Fruit fly (Drosophila melanogaster): ENCODE data around the gene lin-52.

DNA sequence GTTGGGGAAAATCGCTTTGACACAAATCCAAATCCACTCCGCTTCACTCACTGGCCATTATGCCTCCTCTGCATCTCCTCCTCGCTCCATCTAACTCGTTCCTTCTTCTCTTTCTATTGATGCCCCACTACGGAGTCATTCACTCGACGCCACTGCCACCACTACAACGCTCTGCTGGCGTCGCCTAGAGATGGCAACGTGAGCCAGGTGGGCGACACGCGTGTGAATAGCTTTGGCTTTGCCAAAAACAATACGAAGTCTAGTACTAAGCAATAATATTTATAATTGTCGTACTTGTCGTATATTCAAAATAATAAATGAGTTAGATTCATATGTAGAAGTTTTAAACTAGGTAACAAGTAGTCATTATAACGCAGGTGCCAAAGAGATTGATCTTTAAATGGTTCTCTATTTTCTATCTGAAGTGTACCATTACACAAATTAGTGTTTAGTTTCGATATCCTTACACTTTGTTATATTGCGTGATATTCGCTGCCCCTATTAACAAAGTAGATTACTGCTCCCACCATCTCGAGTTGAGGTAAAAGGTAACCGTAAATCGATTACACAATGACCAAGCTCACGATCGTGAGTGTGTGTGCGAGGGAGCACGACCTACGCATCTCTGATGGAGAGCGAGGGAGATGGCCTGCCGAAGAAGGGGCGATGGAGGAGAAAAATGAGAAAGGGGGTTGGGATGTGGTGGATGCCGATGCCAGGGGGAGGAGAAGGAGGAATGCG is 9.6 kb downstream of the lin-52 start:
- no peak for TF ChIP-seq CG8478 (optimal IDR thresholded peaks at IDR 0.05)
- no peak for TF ChIP-seq CTCF (optimal IDR thresholded peaks at IDR 0.05)

Measured in S2 (cell line).